Worm (Caenorhabditis elegans) whole organism, L4 larva: Measurements from ENCODE around the gene catp-6.

Source experiments
- F44E2.7 ChIP-seq: fragments of 200-800 bp; sonication (Bioruptor generic); IDR thresholded peaks from 2 replicates; pipeline ENCODE4 v2.1.2; 2022; ENCODE audit warnings: missing genetic modification characterization, missing compliant biosample characterization
- F49E8.2 ChIP-seq: sonication (generic microtip); optimal IDR thresholded peaks from 2 replicates; lab custom pipeline; 2016; ENCODE audit warnings: missing compliant biosample characterization, mild to moderate bottlenecking, missing genetic modification characterization, borderline replicate concordance
- T26A8.4 ChIP-seq: fragments of 200-800 bp; sonication (Bioruptor generic); IDR thresholded peaks from 2 replicates; pipeline ENCODE4 v1.3.6; 2022; ENCODE audit warnings: missing genetic modification characterization, missing compliant biosample characterization
- Y105C5A.15 ChIP-seq: fragments of 200-800 bp; sonication (Bioruptor generic); IDR thresholded peaks from 2 replicates; pipeline ENCODE4 v1.3.6; 2022; ENCODE audit warnings: missing genetic modification characterization, missing compliant biosample characterization
- Y75B8A.6 ChIP-seq: fragments of 200-800 bp; sonication (Bioruptor generic); IDR thresholded peaks from 2 replicates; pipeline ENCODE4 v1.3.6; 2022; ENCODE audit warnings: missing genetic modification reagents, missing genetic modification characterization, missing compliant biosample characterization
- ZK337.2 ChIP-seq: fragments of 200-800 bp; sonication (Bioruptor generic); IDR thresholded peaks from 2 replicates; pipeline ENCODE4 v1.3.6; 2022; ENCODE audit warnings: missing genetic modification reagents, missing genetic modification characterization, missing compliant biosample characterization
- ZK546.5 ChIP-seq, 2 experiments: sonication (generic microtip); optimal IDR thresholded peaks; 2 replicates each; lab custom pipeline; 2017; ENCODE audit warnings: missing biosample characterization in 2 of 2, missing genetic modification characterization in 2 of 2
- aha-1 ChIP-seq: fragments of 150-350 bp; peaks from one replicate; lab custom pipeline; 2014; ENCODE audit warnings: missing biosample characterization, missing genetic modification characterization
- ama-1 ChIP-seq: fragments of 150-350 bp; optimal IDR thresholded peaks from 2 replicates; lab custom pipeline; 2014; ENCODE audit warnings: inconsistent platforms, mixed read lengths
- ceh-32 ChIP-seq: sonication (generic microtip); optimal IDR thresholded peaks from 2 replicates; lab custom pipeline; 2016; ENCODE audit warnings: mild to moderate bottlenecking, missing genetic modification characterization, missing compliant biosample characterization; ENCODE audit not compliant: poor library complexity
- daf-12 ChIP-seq: fragments of 150-350 bp; optimal IDR thresholded peaks from 2 replicates; lab custom pipeline; 2014; ENCODE audit warnings: missing biosample characterization, missing genetic modification reagents, missing genetic modification characterization
- daf-16 ChIP-seq, 3 experiments: sonication (generic microtip); optimal IDR thresholded peaks; 2 replicates each; lab custom pipeline; 2016 to 2017; ENCODE audit warnings: missing genetic modification characterization in 3 of 3, missing genetic modification reagents in 3 of 3, mild to moderate bottlenecking in 2 of 3, missing compliant biosample characterization in 2 of 3, missing biosample characterization in 1 of 3, moderate library complexity in 1 of 3
- dmd-8 ChIP-seq: fragments of 200-800 bp; sonication (Bioruptor generic); IDR thresholded peaks from 2 replicates; pipeline ENCODE4 v1.3.6; 2022; ENCODE audit warnings: missing genetic modification characterization, missing compliant biosample characterization
- dpl-1 ChIP-seq: fragments of 150-350 bp; optimal IDR thresholded peaks from 2 replicates; lab custom pipeline; 2014; ENCODE audit warnings: missing biosample characterization, missing genetic modification reagents, missing genetic modification characterization
- duxl-1 ChIP-seq: sonication (generic microtip); optimal IDR thresholded peaks from 2 replicates; lab custom pipeline; 2016; ENCODE audit warnings: mild to moderate bottlenecking, missing genetic modification characterization, moderate library complexity, missing compliant biosample characterization; ENCODE audit not compliant: poor library complexity
- dve-1 ChIP-seq: sonication (generic microtip); optimal IDR thresholded peaks from 2 replicates; lab custom pipeline; 2017; ENCODE audit warnings: antibody characterized with exemption, mild to moderate bottlenecking, missing genetic modification characterization, missing compliant biosample characterization; ENCODE audit not compliant: insufficient read depth
- egl-27 ChIP-seq: sonication (generic microtip); optimal IDR thresholded peaks from 3 replicates; lab custom pipeline; 2017; ENCODE audit warnings: missing biosample characterization, missing genetic modification reagents, missing genetic modification characterization
- gei-8 ChIP-seq: fragments of 200-800 bp; sonication (Bioruptor generic); optimal IDR thresholded peaks from 2 replicates; lab custom pipeline; 2018; ENCODE audit warnings: mild to moderate bottlenecking, missing genetic modification characterization, missing compliant biosample characterization
- lin-13 ChIP-seq: fragments of 150-350 bp; optimal IDR thresholded peaks from 2 replicates; lab custom pipeline; 2014; ENCODE audit warnings: missing biosample characterization, missing genetic modification reagents, missing genetic modification characterization
- lin-29 ChIP-seq: fragments of 200-800 bp; sonication (Bioruptor generic); IDR thresholded peaks from 2 replicates; pipeline ENCODE4 v1.3.6; 2022; ENCODE audit warnings: missing genetic modification reagents, missing genetic modification characterization, missing compliant biosample characterization
- lin-38 ChIP-seq: fragments of 200-800 bp; sonication (Bioruptor generic); IDR thresholded peaks from 2 replicates; pipeline ENCODE4 v1.3.6; 2022; ENCODE audit warnings: missing genetic modification reagents, missing genetic modification characterization, missing compliant biosample characterization
- lin-39 ChIP-seq: fragments of 150-350 bp; optimal IDR thresholded peaks from 2 replicates; lab custom pipeline; 2014; ENCODE audit warnings: missing biosample characterization, missing genetic modification reagents, missing genetic modification characterization
- madf-5 ChIP-seq, 2 experiments: fragments of 200-800 bp; sonication (Bioruptor generic); IDR thresholded peaks; 2 replicates each; pipeline ENCODE4 v1.3.6; 2022; ENCODE audit warnings: missing compliant biosample characterization in 2 of 2, missing genetic modification characterization in 2 of 2
- mdl-1 ChIP-seq, 2 experiments: fragments of 150-350 bp in 1 of 2; sonication (generic microtip) in 1 of 2; optimal IDR thresholded peaks; 2 replicates each; lab custom pipeline; 2014 to 2017; ENCODE audit warnings: missing biosample characterization in 2 of 2, missing genetic modification characterization in 2 of 2
- mdt-29 ChIP-seq: fragments of 200-800 bp; sonication (Bioruptor generic); IDR thresholded peaks from 2 replicates; pipeline ENCODE4 v1.3.6; 2022; ENCODE audit warnings: missing genetic modification reagents, missing genetic modification characterization, missing compliant biosample characterization
- mes-2 ChIP-seq: sonication (generic microtip); optimal IDR thresholded peaks from 2 replicates; lab custom pipeline; 2016; ENCODE audit warnings: missing genotype, mild to moderate bottlenecking, missing genetic modification characterization, missing compliant biosample characterization; ENCODE audit not compliant: poor library complexity, severe bottlenecking
- nhr-10 ChIP-seq: fragments of 150-350 bp; optimal IDR thresholded peaks from 2 replicates; lab custom pipeline; 2014; ENCODE audit warnings: missing biosample characterization, missing genetic modification characterization
- nhr-102 ChIP-seq: sonication (generic microtip); optimal IDR thresholded peaks from 2 replicates; lab custom pipeline; 2016; ENCODE audit warnings: mild to moderate bottlenecking, missing genetic modification characterization, moderate library complexity, missing compliant biosample characterization
- nhr-11 ChIP-seq: fragments of 150-350 bp; optimal IDR thresholded peaks from 2 replicates; lab custom pipeline; 2014; ENCODE audit warnings: missing biosample characterization, missing genetic modification characterization
- nhr-28 ChIP-seq: fragments of 150-350 bp; optimal IDR thresholded peaks from 2 replicates; lab custom pipeline; 2014; ENCODE audit warnings: missing biosample characterization, missing genetic modification characterization
- nhr-42 ChIP-seq: fragments of 200-800 bp; sonication (Bioruptor generic); IDR thresholded peaks from 2 replicates; pipeline ENCODE4 v1.3.6; 2022; ENCODE audit warnings: missing genetic modification characterization, missing compliant biosample characterization
- php-3 ChIP-seq: fragments of 200-800 bp; sonication (Bioruptor generic); IDR thresholded peaks from 2 replicates; pipeline ENCODE4 v1.3.6; 2022; ENCODE audit warnings: missing genetic modification reagents, missing genetic modification characterization, missing compliant biosample characterization
- pqm-1 ChIP-seq: sonication (generic microtip); optimal IDR thresholded peaks from 2 replicates; lab custom pipeline; 2017; ENCODE audit warnings: missing biosample characterization, missing genetic modification characterization
- set-16 ChIP-seq: fragments of 200-800 bp; sonication (Bioruptor generic); IDR thresholded peaks from 2 replicates; pipeline ENCODE4 v1.3.6; 2022; ENCODE audit warnings: missing genetic modification reagents, missing genetic modification characterization, missing compliant biosample characterization
- snpc-1.2 ChIP-seq: fragments of 200-800 bp; sonication (Bioruptor generic); IDR thresholded peaks from 2 replicates; pipeline ENCODE4 v1.3.6; 2022; ENCODE audit warnings: missing genetic modification reagents, missing genetic modification characterization, missing compliant biosample characterization
- tra-1 ChIP-seq: fragments of 200-800 bp; sonication (Bioruptor generic); IDR thresholded peaks from 2 replicates; pipeline ENCODE4 v1.3.6; 2022; ENCODE audit warnings: missing genetic modification reagents, missing genetic modification characterization, missing compliant biosample characterization
- unc-130 ChIP-seq: sonication (generic microtip); optimal IDR thresholded peaks from 2 replicates; lab custom pipeline; 2016; ENCODE audit warnings: missing genetic modification reagents, missing genetic modification characterization, missing compliant biosample characterization
- unc-62 ChIP-seq, 3 experiments: fragments of 150-350 bp in 1 of 3; sonication (generic microtip); optimal IDR thresholded peaks in 2 of 3; peaks in 1 of 3; 1 replicate in 1 of 3; 2 replicates in 2 of 3; lab custom pipeline; 2014 to 2017; ENCODE audit warnings: missing biosample characterization in 3 of 3, missing genetic modification characterization in 3 of 3, missing genetic modification reagents in 3 of 3, missing genotype in 1 of 3
- zfp-2 ChIP-seq: sonication (generic microtip); optimal IDR thresholded peaks from 2 replicates; lab custom pipeline; 2016; ENCODE audit warnings: mild to moderate bottlenecking, missing genetic modification characterization, missing compliant biosample characterization
- ztf-11 ChIP-seq: fragments of 150-350 bp; optimal IDR thresholded peaks from 2 replicates; lab custom pipeline; 2014; ENCODE audit warnings: missing biosample characterization, missing genetic modification characterization
- ztf-7 ChIP-seq: fragments of 150-350 bp; optimal IDR thresholded peaks from 2 replicates; lab custom pipeline; 2014; ENCODE audit warnings: missing biosample characterization, missing genetic modification characterization

catp-6 gene

ce11 chrIV:9833337-9833736 lies 9.0 kb upstream of the catp-6 start:
- TF ChIP-seq aha-1 (tag; lab: Kevin White, UChicago): peak; percentile 95
- TF ChIP-seq zfp-2 (tag; lab: Kevin White, UChicago): no peak

DNA sequence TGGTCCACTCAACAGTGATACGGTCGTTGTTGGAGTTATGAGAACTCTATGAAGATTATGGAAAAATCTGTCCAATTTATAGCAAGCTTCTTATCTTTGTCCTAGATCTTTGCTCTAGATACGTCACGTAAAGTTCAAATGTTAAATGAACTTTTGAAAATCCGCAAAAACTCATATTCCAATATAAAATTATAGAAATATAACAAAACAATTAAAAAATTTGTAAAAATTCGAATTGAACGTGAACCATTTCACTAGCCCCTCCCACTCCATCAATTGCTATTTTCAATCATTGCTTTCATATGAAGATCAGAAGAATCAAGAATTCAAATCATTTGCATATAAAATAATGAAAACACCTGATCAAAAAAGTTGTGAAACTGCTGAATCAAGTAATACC lies 8.2 kb upstream of the catp-6 start, which contains the start of gene kin-21:
TSS of gene kin-21 (plus strand) at position 301 of the 400 bp plus-strand sequence.
- TF ChIP-seq nhr-11 (no peak), ztf-7 (no peak), Y75B8A.6 (no peak), daf-16 (GFP tag; optimal IDR thresholded peaks at IDR 0.05; lab: Kevin White, UChicago) (no peak), daf-16 (tag; optimal IDR thresholded peaks at IDR 0.05; lab: Kevin White, UChicago) (no peak), ama-1 (lab: Kevin White, UChicago) (no peak), nhr-28 (tag; lab: Kevin White, UChicago) (no peak), lin-13 (no peak), nhr-10 (tag; lab: Kevin White, UChicago) (no peak), php-3 (GFP tag; lab: Robert Waterston, UW) (no peak), madf-5 (GFP tag; IDR thresholded peaks at IDR 0.05; lab: Robert Waterston, UW) (no peak), mes-2 (tag; lab: Kevin White, UChicago) (no peak)

DNA sequence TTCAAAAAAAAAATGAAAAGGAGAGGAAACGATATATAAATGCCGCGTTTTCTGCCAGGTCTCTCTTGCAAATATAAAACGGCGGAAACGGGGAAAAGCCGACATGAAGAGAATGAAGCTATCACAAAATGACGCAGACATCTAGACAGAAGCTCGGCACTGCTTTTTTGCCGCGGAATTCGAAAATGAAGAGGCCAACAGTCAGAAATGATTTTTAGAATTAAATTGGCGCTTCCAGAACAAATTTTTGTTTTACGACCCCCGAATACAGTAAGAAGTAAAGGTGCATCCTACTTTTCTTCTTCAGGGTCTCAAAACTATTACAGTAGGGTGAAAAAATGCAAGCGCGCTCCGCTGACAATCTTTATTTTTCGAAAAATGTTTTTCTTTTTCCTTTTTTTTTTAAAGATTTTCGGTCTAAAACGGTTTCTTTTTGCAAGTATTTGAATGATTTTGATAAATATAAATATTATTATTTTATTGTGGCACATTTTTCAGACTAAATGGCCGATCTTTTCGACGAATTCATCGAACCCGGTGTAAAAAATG lies 890 bp upstream of the catp-6 start, which contains the start of gene mtr-4:
TSS of gene mtr-4 (plus strand) at position 499 of the 549 bp plus-strand sequence.
- TF ChIP-seq F49E8.2: peak; percentile 5
- peak; percentile 3 for TF ChIP-seq nhr-28 (tag; lab: Kevin White, UChicago)
- TF ChIP-seq egl-27 (tag; lab: Kevin White, UChicago): no peak
- no peak for TF ChIP-seq daf-12 (tag; lab: Kevin White, UChicago)
- TF ChIP-seq unc-130 (GFP tag; lab: Kevin White, UChicago): peak; percentile 8
- TF ChIP-seq tra-1: 0 out of 2 replicates have a peak, but pooled peaks have one; percentile 53
- TF ChIP-seq ZK337.2 (GFP tag; lab: Robert Waterston, UW): no peak
- TF ChIP-seq unc-62 (GFP tag; optimal IDR thresholded peaks at IDR 0.05 in 1 of 2; lab: Kevin White, UChicago): no peak
- TF ChIP-seq unc-62 (tag; optimal IDR thresholded peaks at IDR 0.05; lab: Kevin White, UChicago): no peak
- peak in 1 of 2 experiments; percentile 17 for TF ChIP-seq mdl-1 (tag; optimal IDR thresholded peaks at IDR 0.05; lab: Kevin White, UChicago)
- TF ChIP-seq dpl-1 (GFP tag; lab: Kevin White, UChicago): peak; percentile 71
- peak; percentile 80 for TF ChIP-seq snpc-1.2 (GFP tag; lab: Robert Waterston, UW)
- no peak for TF ChIP-seq lin-39
- peak; percentile 95 for TF ChIP-seq lin-38 (GFP tag; lab: Robert Waterston, UW)
- no peak for TF ChIP-seq dmd-8 (GFP tag; lab: Robert Waterston, UW)
- TF ChIP-seq ztf-11: no peak
- TF ChIP-seq F44E2.7 (GFP tag; lab: Robert Waterston, UW): no peak
- peak; percentile 27 for TF ChIP-seq pqm-1
- peak; percentile 8 for TF ChIP-seq mes-2 (tag; lab: Kevin White, UChicago)

ce11 chrIV:9822585-9822984 lies 1.8 kb downstream of the catp-6 start:
- TF ChIP-seq set-16 (GFP tag; lab: Robert Waterston, UW) (peak; percentile 71), mdl-1 (tag; optimal IDR thresholded peaks at IDR 0.05; lab: Kevin White, UChicago) (no peak)
- TF ChIP-seq, all 104 proteins: peak for 1

ce11 chrIV:9821621-9822020 lies 2.8 kb downstream of the catp-6 start, which contains the start of gene col-123:
Gene col-123, plus strand, starts transcription at chrIV:9821921.
- TF ChIP-seq mdl-1 (tag; optimal IDR thresholded peaks at IDR 0.05; lab: Kevin White, UChicago): no peak
- no peak for TF ChIP-seq ztf-7
- TF ChIP-seq daf-12 (tag; lab: Kevin White, UChicago): no peak
- no peak for TF ChIP-seq zfp-2 (tag; lab: Kevin White, UChicago)
- TF ChIP-seq lin-38 (GFP tag; lab: Robert Waterston, UW): no peak
- TF ChIP-seq lin-29 (GFP tag; lab: Robert Waterston, UW): no peak
- no peak for TF ChIP-seq dve-1
- TF ChIP-seq nhr-10 (tag; lab: Kevin White, UChicago): no peak
- TF ChIP-seq ceh-32 (tag; lab: Kevin White, UChicago): no peak
- no peak for TF ChIP-seq duxl-1
- no peak for TF ChIP-seq nhr-102 (tag; lab: Kevin White, UChicago)
- no peak for TF ChIP-seq mdt-29 (GFP tag; lab: Robert Waterston, UW)
- no peak for TF ChIP-seq ZK546.5 (tag; optimal IDR thresholded peaks at IDR 0.05; lab: Kevin White, UChicago)
- TF ChIP-seq gei-8: no peak
- no peak for TF ChIP-seq Y105C5A.15 (GFP tag; lab: Robert Waterston, UW)
- no peak for TF ChIP-seq nhr-42
- no peak for TF ChIP-seq tra-1
- no peak for TF ChIP-seq T26A8.4
